Fruit fly (Drosophila melanogaster) whole organism, embryonic: ENCODE data around the gene CG10383.

ENCODE experiments used
- CG10462 ChIP-seq: fragments of 200-800 bp; sonication (Bioruptor generic); optimal IDR thresholded peaks from 2 replicates; lab custom pipeline; 2016; ENCODE audit warnings: missing biosample characterization, missing genetic modification characterization
- CG11398 ChIP-seq: fragments of 200-800 bp; sonication (Bioruptor generic); optimal IDR thresholded peaks from 2 replicates; lab custom pipeline; 2016; ENCODE audit warnings: missing biosample characterization, missing genetic modification characterization
- CG11504 ChIP-seq: fragments of 200-800 bp; sonication (Bioruptor generic); optimal IDR thresholded peaks from 3 replicates; lab custom pipeline; 2019; ENCODE audit warnings: missing biosample characterization, mild to moderate bottlenecking, missing genetic modification characterization, moderate library complexity
- CG11696 ChIP-seq: fragments of 200-800 bp; sonication (Bioruptor generic); IDR thresholded peaks from 2 replicates; pipeline ENCODE4 v1.3.6; 2022; ENCODE audit warnings: missing biosample characterization, missing genetic modification characterization
- CG12659 ChIP-seq: fragments of 200-800 bp; sonication (Bioruptor generic); optimal IDR thresholded peaks from 3 replicates; lab custom pipeline; 2017; ENCODE audit warnings: mild to moderate bottlenecking, missing biosample characterization, missing genetic modification reagents, missing genetic modification characterization
- CG13624 ChIP-seq: fragments of 200-800 bp; sonication (Bioruptor generic); optimal IDR thresholded peaks from 2 replicates; lab custom pipeline; 2016; ENCODE audit warnings: missing biosample characterization, missing genetic modification characterization
- CG14014 ChIP-seq: fragments of 200-800 bp; sonication (Bioruptor generic); IDR thresholded peaks from 2 replicates; pipeline ENCODE4 v1.3.6; 2022; ENCODE audit warnings: missing biosample characterization, missing genetic modification characterization
- CG15011 ChIP-seq: fragments of 200-800 bp; sonication (Bioruptor generic); optimal IDR thresholded peaks from 3 replicates; lab custom pipeline; 2018; ENCODE audit warnings: missing biosample characterization, mild to moderate bottlenecking, missing genetic modification characterization
- CG17612 ChIP-seq: fragments of 200-800 bp; sonication (Bioruptor generic); IDR thresholded peaks from 2 replicates; pipeline ENCODE4 v1.3.6; 2022; ENCODE audit warnings: missing biosample characterization, missing genetic modification characterization
- CG2712 ChIP-seq: fragments of 200-800 bp; optimal IDR thresholded peaks from 3 replicates; lab custom pipeline; 2019; ENCODE audit warnings: missing biosample characterization, mild to moderate bottlenecking, missing genetic modification characterization, moderate library complexity
- CG3163 ChIP-seq: fragments of 200-800 bp; sonication (Bioruptor generic); optimal IDR thresholded peaks from 3 replicates; lab custom pipeline; 2016; ENCODE audit warnings: missing biosample characterization, missing genetic modification characterization
- CG32767 ChIP-seq: fragments of 200-800 bp; sonication (Bioruptor generic); IDR thresholded peaks from 2 replicates; pipeline ENCODE4 v1.3.6; 2022; ENCODE audit warnings: missing biosample characterization, missing genetic modification characterization
- CG33557 ChIP-seq: fragments of 200-800 bp; sonication (Bioruptor generic); optimal IDR thresholded peaks from 2 replicates; lab custom pipeline; 2019; ENCODE audit warnings: missing biosample characterization, mild to moderate bottlenecking, missing genetic modification characterization, moderate library complexity
- CG3726 ChIP-seq: fragments of 200-800 bp; sonication (Bioruptor generic); IDR thresholded peaks from 3 replicates; pipeline ENCODE4, ENCODE4 v1.3.6; 2022; ENCODE audit warnings: missing biosample characterization, missing genetic modification characterization
- CG4707 ChIP-seq: fragments of 200-800 bp; sonication (Bioruptor generic); optimal IDR thresholded peaks from 2 replicates; lab custom pipeline; 2018; ENCODE audit warnings: missing biosample characterization, mild to moderate bottlenecking, missing genetic modification characterization, moderate library complexity
- CG6791 ChIP-seq: fragments of 200-800 bp; sonication (Bioruptor generic); IDR thresholded peaks from 3 replicates; pipeline ENCODE4 v1.3.6; 2022; ENCODE audit warnings: missing biosample characterization, missing genetic modification characterization; ENCODE audit not compliant: partially characterized antibody
- CG8089 ChIP-seq: fragments of 200-800 bp; sonication (Bioruptor generic); optimal IDR thresholded peaks from 3 replicates; lab custom pipeline; 2016; ENCODE audit warnings: missing biosample characterization, missing genetic modification characterization
- CG9215 ChIP-seq: fragments of 200-800 bp; sonication (Bioruptor generic); IDR thresholded peaks from 2 replicates; pipeline ENCODE4 v1.3.6; 2022; ENCODE audit warnings: missing biosample characterization, missing genetic modification characterization
- D19B ChIP-seq: fragments of 200-800 bp; sonication (Bioruptor generic); optimal IDR thresholded peaks from 2 replicates; lab custom pipeline; 2017; ENCODE audit warnings: missing biosample characterization, mild to moderate bottlenecking, missing genetic modification characterization
- Dll ChIP-seq: fragments of 200-800 bp; sonication (Bioruptor generic); IDR thresholded peaks from 4 replicates; pipeline ENCODE4 v1.3.6; 2022; ENCODE audit warnings: missing biosample characterization, missing genetic modification characterization; ENCODE audit not compliant: partially characterized antibody
- Elba2 ChIP-seq: fragments of 200-800 bp; sonication (Bioruptor generic); optimal IDR thresholded peaks from 3 replicates; lab custom pipeline; 2016; ENCODE audit warnings: missing biosample characterization, missing genetic modification characterization
- Fer3 ChIP-seq: fragments of 200-800 bp; sonication (Bioruptor generic); optimal IDR thresholded peaks from 2 replicates; lab custom pipeline; 2018; ENCODE audit warnings: missing biosample characterization, mild to moderate bottlenecking, missing genetic modification characterization, moderate library complexity
- HLH54F ChIP-seq: fragments of 200-800 bp; sonication (Bioruptor generic); optimal IDR thresholded peaks from 3 replicates; lab custom pipeline; 2016; ENCODE audit warnings: missing biosample characterization, missing genetic modification characterization
- Hr39 ChIP-seq: fragments of >200 bp; optimal IDR thresholded peaks from 2 replicates; lab custom pipeline; 2017
- Kr ChIP-seq: fragments of 200-800 bp; sonication (Bioruptor generic); optimal IDR thresholded peaks from 2 replicates; lab custom pipeline; 2017; ENCODE audit warnings: missing biosample characterization, mild to moderate bottlenecking, missing genetic modification characterization
- Lpt ChIP-seq: fragments of >200 bp; optimal IDR thresholded peaks from 2 replicates; lab custom pipeline; 2018; ENCODE audit warnings: missing biosample characterization, missing genetic modification characterization
- MTF-1 ChIP-seq: fragments of 200-800 bp; sonication (Bioruptor generic); optimal IDR thresholded peaks from 2 replicates; lab custom pipeline; 2018; ENCODE audit warnings: missing biosample characterization, mild to moderate bottlenecking, missing genetic modification characterization, borderline replicate concordance
- Oli ChIP-seq: fragments of 200-800 bp; sonication (Bioruptor generic); optimal IDR thresholded peaks from 2 replicates; lab custom pipeline; 2018; ENCODE audit warnings: missing biosample characterization, mild to moderate bottlenecking, missing genetic modification characterization, moderate library complexity
- Sry-δ ChIP-seq: fragments of 200-800 bp; sonication (Bioruptor generic); optimal IDR thresholded peaks from 2 replicates; lab custom pipeline; 2016; ENCODE audit warnings: missing biosample characterization, missing genetic modification characterization
- Taf1 ChIP-seq: fragments of 200-800 bp; sonication (Bioruptor generic); IDR thresholded peaks from 2 replicates; pipeline ENCODE4 v1.3.6; 2022; ENCODE audit warnings: missing biosample characterization, missing genetic modification characterization
- Trl ChIP-seq, 3 experiments: fragments of >200 bp in 2 of 3; fragments of 200-800 bp in 1 of 3; sonication (Bioruptor generic) in 1 of 3; optimal IDR thresholded peaks; 2 replicates in 1 of 3; 3 replicates in 2 of 3; lab custom pipeline; 2016 to 2017; ENCODE audit warnings: missing biosample characterization in 1 of 3, missing genetic modification characterization in 1 of 3
- corto ChIP-seq: fragments of 200-800 bp; sonication (Bioruptor generic); optimal IDR thresholded peaks from 2 replicates; lab custom pipeline; 2016; ENCODE audit warnings: missing biosample characterization, mild to moderate bottlenecking, missing genetic modification characterization, moderate library complexity
- dan ChIP-seq: fragments of 200-800 bp; sonication (Bioruptor generic); IDR thresholded peaks from 2 replicates; pipeline ENCODE4 v1.3.6; 2022; ENCODE audit warnings: missing biosample characterization, missing genetic modification characterization
- esg ChIP-seq: fragments of 200-800 bp; sonication (Bioruptor generic); conservative IDR thresholded peaks from 2 replicates; pipeline ENCODE4 v1.3.6; 2022; ENCODE audit warnings: missing biosample characterization, missing genetic modification characterization
- eyg ChIP-seq: fragments of 200-800 bp; sonication (Bioruptor generic); optimal IDR thresholded peaks from 3 replicates; lab custom pipeline; 2016; ENCODE audit warnings: missing biosample characterization, missing genetic modification characterization
- fd3F ChIP-seq: fragments of 200-800 bp; sonication (Bioruptor generic); optimal IDR thresholded peaks from 2 replicates; lab custom pipeline; 2018; ENCODE audit warnings: missing biosample characterization, mild to moderate bottlenecking, missing genetic modification characterization, moderate library complexity
- gcm ChIP-seq: fragments of 200-800 bp; sonication (Bioruptor generic); optimal IDR thresholded peaks from 2 replicates; lab custom pipeline; 2019; ENCODE audit warnings: missing biosample characterization, mild to moderate bottlenecking, missing genetic modification characterization, moderate library complexity
- gem ChIP-seq: fragments of 200-800 bp; sonication (Bioruptor generic); optimal IDR thresholded peaks from 2 replicates; lab custom pipeline; 2019; ENCODE audit warnings: missing biosample characterization, mild to moderate bottlenecking, missing genetic modification characterization, moderate library complexity
- grn ChIP-seq: fragments of 200-800 bp; sonication (Bioruptor generic); optimal IDR thresholded peaks from 3 replicates; lab custom pipeline; 2017; ENCODE audit warnings: missing biosample characterization, missing genetic modification characterization
- hb ChIP-seq: fragments of 200-800 bp; sonication (Bioruptor generic); IDR thresholded peaks from 3 replicates; pipeline ENCODE4 v1.3.6; 2022; ENCODE audit warnings: missing biosample characterization, missing genetic modification characterization; ENCODE audit not compliant: partially characterized antibody
- jigr1 ChIP-seq: fragments of 200-800 bp; sonication (Bioruptor generic); IDR thresholded peaks from 3 replicates; pipeline ENCODE4 v1.3.6; 2022; ENCODE audit warnings: missing biosample characterization, missing genetic modification characterization
- klu ChIP-seq: fragments of 200-800 bp; sonication (Bioruptor generic); IDR thresholded peaks from 2 replicates; pipeline ENCODE4 v1.3.6; 2022; ENCODE audit warnings: missing biosample characterization, missing genetic modification characterization
- lmd ChIP-seq: fragments of 200-800 bp; sonication (Bioruptor generic); IDR thresholded peaks from 2 replicates; pipeline ENCODE4 v1.3.6; 2022; ENCODE audit warnings: missing biosample characterization, missing genetic modification characterization
- luna ChIP-seq: fragments of 200-800 bp; sonication (Bioruptor generic); optimal IDR thresholded peaks from 2 replicates; lab custom pipeline; 2016; ENCODE audit warnings: missing biosample characterization, missing genetic modification characterization
- mam ChIP-seq: fragments of 200-800 bp; sonication (Bioruptor generic); optimal IDR thresholded peaks from 3 replicates; lab custom pipeline; 2016; ENCODE audit warnings: missing biosample characterization, missing genetic modification characterization
- sens ChIP-seq: fragments of 200-800 bp; sonication (Bioruptor generic); peaks from one replicate; lab custom pipeline; 2016; ENCODE audit warnings: missing biosample characterization, missing genetic modification characterization
- sens-2 ChIP-seq: fragments of 200-800 bp; sonication (Bioruptor generic); IDR thresholded peaks from 2 replicates; pipeline ENCODE4 v1.3.6; 2022; ENCODE audit warnings: missing biosample characterization, missing genetic modification characterization
- sim ChIP-seq: fragments of 200-800 bp; sonication (Bioruptor generic); IDR thresholded peaks from 2 replicates; pipeline ENCODE4 v1.3.6; 2022; ENCODE audit warnings: missing biosample characterization, missing genetic modification characterization
- slou ChIP-seq: fragments of 200-800 bp; sonication (Bioruptor generic); optimal IDR thresholded peaks from 3 replicates; lab custom pipeline; 2016; ENCODE audit warnings: missing biosample characterization, missing genetic modification characterization
- sug ChIP-seq: fragments of 200-800 bp; optimal IDR thresholded peaks from 2 replicates; lab custom pipeline; 2019; ENCODE audit warnings: missing biosample characterization, mild to moderate bottlenecking, missing genetic modification characterization, moderate library complexity
- wdn ChIP-seq: fragments of 200-800 bp; sonication (Bioruptor generic); IDR thresholded peaks from 2 replicates; pipeline ENCODE4 v1.3.6; 2022; ENCODE audit warnings: missing biosample characterization, missing genetic modification characterization

CG10383 gene

DNA sequence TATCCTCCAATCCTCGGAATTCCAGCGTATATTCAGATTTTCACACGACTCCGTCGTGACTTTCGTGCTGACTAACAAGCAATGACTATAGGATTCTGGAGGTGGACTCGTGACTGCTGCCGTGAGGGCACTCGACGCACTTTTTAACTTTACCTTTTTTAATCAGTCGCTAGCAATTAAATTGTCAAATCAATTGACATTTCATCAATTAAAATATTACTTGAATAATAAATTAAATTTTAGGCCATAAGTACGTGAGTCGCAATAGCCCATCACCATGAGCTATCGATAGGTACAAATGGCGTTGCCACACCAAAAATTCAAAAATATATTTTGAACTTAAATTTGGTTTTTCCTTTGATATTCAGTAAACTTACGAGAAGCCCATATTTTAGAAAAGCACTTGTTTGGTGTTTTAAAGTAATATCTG is 10.2 kb upstream of the CG10383 start, which contains the start of gene Jwa:
Gene Jwa, minus strand, starts transcription at position 87 of the 430 bp plus-strand sequence.
- TF ChIP-seq CG3726 (GFP tag; lab: Robert Waterston, UW) (peak; percentile 90), slou (GFP tag; lab: Kevin White, UChicago) (peak; percentile 93), Dll (GFP tag; lab: Robert Waterston, UW) (peak; percentile 100), CG13624 (GFP tag; lab: Kevin White, UChicago) (peak; percentile 87), CG32767 (GFP tag; lab: Robert Waterston, UW) (peak; percentile 85), CG3163 (GFP tag; lab: Kevin White, UChicago) (peak; percentile 78), esg (GFP tag; lab: Robert Waterston, UW) (peak; percentile 94), gcm (GFP tag; lab: Kevin White, UChicago) (peak; percentile 91), CG4707 (peak; percentile 42), Taf1 (GFP tag; lab: Robert Waterston, UW) (peak; percentile 88), Lpt (no peak), dan (GFP tag; lab: Robert Waterston, UW) (peak; percentile 74), Kr (GFP tag; lab: Kevin White, UChicago) (no peak), Hr39 (no peak), CG11696 (GFP tag; lab: Robert Waterston, UW) (no peak), klu (GFP tag; lab: Robert Waterston, UW) (peak; percentile 85), CG10462 (GFP tag; lab: Kevin White, UChicago) (peak; percentile 77), Trl (optimal IDR thresholded peaks at IDR 0.05; lab: Kevin White, UChicago) (no peak), Trl (GFP tag; optimal IDR thresholded peaks at IDR 0.05; lab: Kevin White, UChicago) (peak; percentile 89), MTF-1 (GFP tag; lab: Kevin White, UChicago) (no peak), Sry-δ (GFP tag; lab: Kevin White, UChicago) (peak; percentile 95), CG15011 (GFP tag; lab: Kevin White, UChicago) (no peak), corto (GFP tag; lab: Kevin White, UChicago) (peak; percentile 22), CG33557 (GFP tag; lab: Kevin White, UChicago) (peak; percentile 91), hb (GFP tag; lab: Robert Waterston, UW) (peak; percentile 99), grn (GFP tag; lab: Kevin White, UChicago) (peak; percentile 40), gem (tag; lab: Kevin White, UChicago) (peak; percentile 98), CG17612 (GFP tag; lab: Robert Waterston, UW) (peak; percentile 83), luna (GFP tag; lab: Kevin White, UChicago) (no peak), Fer3 (peak; percentile 80), CG11504 (peak; percentile 82), HLH54F (peak; percentile 96), jigr1 (GFP tag; lab: Robert Waterston, UW) (peak; percentile 88), lmd (peak; percentile 91), sug (tag; lab: Kevin White, UChicago) (peak; percentile 91), Elba2 (GFP tag; lab: Kevin White, UChicago) (peak; percentile 75), CG14014 (GFP tag; lab: Robert Waterston, UW) (peak; percentile 89), wdn (GFP tag; lab: Robert Waterston, UW) (peak; percentile 84), mam (GFP tag; lab: Kevin White, UChicago) (peak; percentile 93), sens (GFP tag; lab: Kevin White, UChicago) (peak; percentile 97), CG9215 (peak; percentile 92), sens-2 (GFP tag; lab: Robert Waterston, UW) (peak; percentile 86), Oli (tag; lab: Kevin White, UChicago) (peak; percentile 91), CG11398 (peak; percentile 79), CG8089 (GFP tag; lab: Kevin White, UChicago) (peak; percentile 85), fd3F (GFP tag; lab: Kevin White, UChicago) (peak; percentile 77), CG2712 (tag; lab: Kevin White, UChicago) (peak; percentile 88), CG12659 (GFP tag; lab: Kevin White, UChicago) (peak; percentile 94), D19B (GFP tag; lab: Kevin White, UChicago) (peak; percentile 44), eyg (GFP tag; lab: Kevin White, UChicago) (peak; percentile 73), sim (GFP tag; lab: Robert Waterston, UW) (peak; percentile 63; the same call in 1 of the 2 replicates), CG6791 (peak; percentile 97)
